Fruit fly (Drosophila melanogaster): ENCODE measurements around the gene CG9777.

dm6 chrX:16581703-16582102, 50.3 kb downstream of the CG9777 start:
- TF ChIP-seq lbe (GFP tag; optimal IDR thresholded peaks at IDR 0.05), result no peak
- no peak for TF ChIP-seq CG7928 (GFP tag; optimal IDR thresholded peaks at IDR 0.05)
- no peak for TF ChIP-seq mirr (GFP tag; optimal IDR thresholded peaks at IDR 0.05)
- TF ChIP-seq Lim3 (GFP tag; IDR thresholded peaks at IDR 0.05), result no peak
- no peak for TF ChIP-seq Xrp1 (GFP tag; IDR thresholded peaks at IDR 0.05)
- no peak for TF ChIP-seq CG7556 (GFP tag; optimal IDR thresholded peaks at IDR 0.05)
- no peak for TF ChIP-seq inv (GFP tag; IDR thresholded peaks at IDR 0.05; ENCODE audit: partially characterized antibody)
- TF ChIP-seq CG17612 (GFP tag; IDR thresholded peaks at IDR 0.05), result no peak
- TF ChIP-seq usp (GFP tag; optimal IDR thresholded peaks at IDR 0.05), result no peak
- no peak for TF ChIP-seq psq (GFP tag; optimal IDR thresholded peaks at IDR 0.05)
- no peak for TF ChIP-seq NfI (GFP tag; optimal IDR thresholded peaks at IDR 0.05)
- TF ChIP-seq MTF-1 (GFP tag; optimal IDR thresholded peaks at IDR 0.05; ENCODE audit: borderline replicate concordance), result no peak
